Fruit fly (Drosophila melanogaster): Measurements from ENCODE around the gene Myc.

The Myc gene

DNA sequence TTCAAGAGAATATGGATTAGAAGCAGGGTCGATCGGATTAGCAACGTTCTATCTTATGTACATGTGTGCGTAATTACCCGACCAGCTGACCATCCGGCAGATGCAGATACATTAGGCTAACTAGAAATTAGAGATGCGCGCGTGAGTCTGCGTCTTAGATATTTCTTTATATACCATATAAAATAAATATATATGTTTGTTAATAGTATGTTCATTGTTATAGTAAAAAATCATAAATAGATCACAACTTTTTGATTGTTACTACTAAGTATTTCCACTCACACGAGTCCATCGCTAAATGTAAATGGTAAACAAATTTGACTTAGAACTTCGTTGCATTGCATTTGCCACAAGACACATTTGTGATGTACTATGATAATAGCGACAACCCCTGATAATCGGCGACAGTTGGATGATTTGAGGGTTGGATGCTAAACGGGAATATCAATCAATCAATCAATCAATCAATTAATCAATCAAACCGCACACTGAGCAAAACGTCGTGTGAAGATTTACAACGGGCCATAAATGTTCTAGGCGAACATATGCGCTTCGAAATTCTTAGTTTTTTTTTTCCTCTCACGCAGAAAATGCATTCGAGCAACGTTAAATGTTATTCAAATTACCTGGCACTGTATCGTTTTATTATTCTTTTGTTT, 24.0 kb downstream of the Myc start (continued):
- TF ChIP-seq CG8944 (GFP tag; optimal IDR thresholded peaks at IDR 0.05) (no peak), CG6854 (GFP tag; optimal IDR thresholded peaks at IDR 0.05) (no peak), gt (GFP tag; IDR thresholded peaks at IDR 0.05) (no peak), pb (GFP tag; optimal IDR thresholded peaks at IDR 0.05) (no peak), CG11723 (GFP tag; optimal IDR thresholded peaks at IDR 0.05) (no peak), CG9932 (GFP tag; IDR thresholded peaks at IDR 0.05) (peak; percentile 47), z (GFP tag; IDR thresholded peaks at IDR 0.05) (no peak), prd (optimal IDR thresholded peaks at IDR 0.05) (no peak), prd (GFP tag; IDR thresholded peaks at IDR 0.05) (peak; percentile 85), CG5245 (GFP tag; optimal IDR thresholded peaks at IDR 0.05) (no peak), CG17568 (GFP tag; optimal IDR thresholded peaks at IDR 0.05) (peak; percentile 34), ssp (GFP tag; IDR thresholded peaks at IDR 0.05) (no peak), B-H1 (GFP tag; IDR thresholded peaks at IDR 0.05) (no peak), seq (GFP tag; IDR thresholded peaks at IDR 0.05) (no peak), danr (GFP tag; IDR thresholded peaks at IDR 0.05) (no peak), Hr3 (GFP tag; optimal IDR thresholded peaks at IDR 0.05) (peak; percentile 4), CG10959 (GFP tag; IDR thresholded peaks at IDR 0.05) (no peak; the same call in 1 of the 2 replicates), so (GFP tag; IDR thresholded peaks at IDR 0.05) (no peak; the same call in 2 of the 3 replicates), Stat92E (GFP tag; optimal IDR thresholded peaks at IDR 0.05) (no peak), abd-A (tag; optimal IDR thresholded peaks at IDR 0.05) (no peak), CG10147 (GFP tag; optimal IDR thresholded peaks at IDR 0.05) (no peak), CG7786 (GFP tag; optimal IDR thresholded peaks at IDR 0.05) (no peak), Asciz (GFP tag; optimal IDR thresholded peaks at IDR 0.05) (no peak), Hey (tag; optimal IDR thresholded peaks at IDR 0.05) (no peak), cato (GFP tag; optimal IDR thresholded peaks at IDR 0.05; ENCODE audit: borderline replicate concordance) (no peak), ara (GFP tag; IDR thresholded peaks at IDR 0.05) (peak; percentile 66), CG12104 (GFP tag; optimal IDR thresholded peaks at IDR 0.05) (no peak), Atf-2 (GFP tag; optimal IDR thresholded peaks at IDR 0.05) (no peak), Dfd (GFP tag; optimal IDR thresholded peaks at IDR 0.05) (no peak), CG30403 (GFP tag; optimal IDR thresholded peaks at IDR 0.05) (peak; percentile 52), CG4424 (GFP tag; optimal IDR thresholded peaks at IDR 0.05) (no peak), CG12155 (GFP tag; optimal IDR thresholded peaks at IDR 0.05) (peak; percentile 17), Dp (GFP tag; optimal IDR thresholded peaks at IDR 0.05) (no peak), CG8765 (GFP tag; IDR thresholded peaks at IDR 0.05) (no peak), CG7271 (tag; optimal IDR thresholded peaks at IDR 0.05) (peak; percentile 24), CG6813 (GFP tag; optimal IDR thresholded peaks at IDR 0.05) (no peak), sd (tag; optimal IDR thresholded peaks at IDR 0.05) (no peak), maf-S (GFP tag; optimal IDR thresholded peaks at IDR 0.05) (no peak), dmrt99B (tag; optimal IDR thresholded peaks at IDR 0.05) (peak; percentile 52), CG18476 (GFP tag; optimal IDR thresholded peaks at IDR 0.05) (no peak), H2.0 (GFP tag; IDR thresholded peaks at IDR 0.05) (peak; percentile 39; the same call in 1 of the 2 replicates), Hr51 (GFP tag; optimal IDR thresholded peaks at IDR 0.05) (peak in 1 of 2 experiments; percentile 48), CG2678 (tag; optimal IDR thresholded peaks at IDR 0.05) (peak; percentile 37), dysf (GFP tag; IDR thresholded peaks at IDR 0.05) (no peak; the same call in 2 of the 3 replicates), gsb (GFP tag; IDR thresholded peaks at IDR 0.05) (no peak), zen (tag; optimal IDR thresholded peaks at IDR 0.05) (peak; percentile 81), bigmax (GFP tag; optimal IDR thresholded peaks at IDR 0.05) (no peak), Dad (GFP tag; optimal IDR thresholded peaks at IDR 0.05) (no peak), CG11247 (GFP tag; IDR thresholded peaks at IDR 0.05) (0 out of 2 replicates have a peak, but pooled peaks have one; percentile 14), stc (GFP tag; IDR thresholded peaks at IDR 0.05) (peak; percentile 44; the same call in 1 of the 2 replicates), Ada2b (GFP tag; IDR thresholded peaks at IDR 0.05) (peak; percentile 29; the same call in 1 of the 2 replicates)
